Worm (Caenorhabditis elegans): ENCODE results near the gene C42C1.3.

C42C1.3 gene

DNA sequence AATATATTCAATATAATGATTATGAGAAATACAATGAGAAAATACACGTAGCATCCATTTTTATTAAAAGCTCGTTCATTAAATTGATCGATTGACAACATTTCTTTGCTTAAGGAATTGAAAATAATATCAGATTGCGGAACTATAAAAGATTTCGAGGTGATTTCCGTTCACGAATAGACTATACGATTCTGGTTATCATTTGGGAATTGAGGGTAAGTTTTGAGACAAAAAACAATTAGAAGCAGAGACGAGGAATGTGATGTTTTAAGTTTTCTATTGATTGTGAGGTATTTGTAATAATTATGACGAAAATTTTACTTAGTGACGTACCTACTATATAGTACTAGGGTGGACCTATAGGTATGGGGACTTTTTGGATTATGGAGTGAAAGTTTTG lies 31.4 kb downstream of the C42C1.3 start, which contains the start of gene sre-19 (continued):
- no peak for TF ChIP-seq mxl-2 (GFP tag; conservative IDR thresholded peaks at IDR 0.05)
- TF ChIP-seq vab-7 (GFP tag; IDR thresholded peaks at IDR 0.05): no peak

ce11 chrIV:12236011-12236410 lies 34.3 kb downstream of the C42C1.3 start, which contains the start of gene sre-16:
sre-16 (minus strand) TSS chrIV:12236111.
- TF ChIP-seq ctbp-1 (GFP tag; IDR thresholded peaks at IDR 0.05) (no peak), snpc-4 (tag; optimal IDR thresholded peaks at IDR 0.05) (no peak), nhr-25 (tag; optimal IDR thresholded peaks at IDR 0.05; ENCODE audit: borderline replicate concordance, insufficient read depth) (no peak), daf-8 (GFP tag; IDR thresholded peaks at IDR 0.05) (no peak), daf-16 (GFP tag; optimal IDR thresholded peaks at IDR 0.05) (no peak), daf-16 (tag; optimal IDR thresholded peaks at IDR 0.05) (no peak), mxl-3 (GFP tag; optimal IDR thresholded peaks at IDR 0.05) (no peak)

DNA sequence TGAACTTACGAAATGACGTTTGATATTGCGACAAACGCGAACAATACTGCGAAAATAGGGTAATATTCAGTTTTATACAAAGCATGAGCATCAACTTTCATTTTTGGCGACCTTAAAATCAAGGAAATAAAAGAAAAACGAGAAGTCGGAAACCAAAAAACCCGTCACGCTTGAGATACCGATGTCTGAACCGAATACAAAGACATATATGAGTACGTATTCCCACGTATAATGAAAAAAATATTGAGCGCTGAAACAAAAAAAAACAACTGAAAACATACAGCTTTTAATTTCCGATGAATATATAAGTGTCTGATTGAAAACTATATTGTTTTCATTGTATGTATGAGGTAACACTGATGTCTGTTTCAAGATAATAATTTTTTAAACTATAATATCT lies 40.6 kb downstream of the C42C1.3 start, which contains the start of gene sre-18:
sre-18 (minus strand) TSS at position 101 of the 400 bp plus-strand sequence.
- TF ChIP-seq ceh-82 (tag; optimal IDR thresholded peaks at IDR 0.05) (no peak), pqm-1 (tag; optimal IDR thresholded peaks at IDR 0.05) (no peak), nhr-10 (tag; optimal IDR thresholded peaks at IDR 0.05) (no peak), zip-2 (tag; optimal IDR thresholded peaks at IDR 0.05) (no peak), nhr-42 (GFP tag; IDR thresholded peaks at IDR 0.05) (no peak), F49E8.2 (tag; optimal IDR thresholded peaks at IDR 0.05; ENCODE audit: borderline replicate concordance) (no peak), mxl-3 (GFP tag; optimal IDR thresholded peaks at IDR 0.05) (no peak), snpc-1.2 (GFP tag; IDR thresholded peaks at IDR 0.05) (no peak), dpl-1 (GFP tag; optimal IDR thresholded peaks at IDR 0.05) (no peak), zfp-3 (GFP tag; conservative IDR thresholded peaks at IDR 0.05) (no peak), tra-1 (GFP tag; IDR thresholded peaks at IDR 0.05) (no peak), daf-12 (tag; optimal IDR thresholded peaks at IDR 0.05) (no peak), dmd-9 (GFP tag; IDR thresholded peaks at IDR 0.05) (no peak), hlh-11 (tag; optimal IDR thresholded peaks at IDR 0.05) (no peak), ceh-20 (GFP tag; IDR thresholded peaks at IDR 0.05) (no peak), F37D6.2 (tag; optimal IDR thresholded peaks at IDR 0.05) (no peak), php-3 (GFP tag; IDR thresholded peaks at IDR 0.05) (no peak), ceh-32 (tag; optimal IDR thresholded peaks at IDR 0.05; ENCODE audit: poor library complexity) (no peak), ces-1 (GFP tag; optimal IDR thresholded peaks at IDR 0.05) (no peak)

DNA sequence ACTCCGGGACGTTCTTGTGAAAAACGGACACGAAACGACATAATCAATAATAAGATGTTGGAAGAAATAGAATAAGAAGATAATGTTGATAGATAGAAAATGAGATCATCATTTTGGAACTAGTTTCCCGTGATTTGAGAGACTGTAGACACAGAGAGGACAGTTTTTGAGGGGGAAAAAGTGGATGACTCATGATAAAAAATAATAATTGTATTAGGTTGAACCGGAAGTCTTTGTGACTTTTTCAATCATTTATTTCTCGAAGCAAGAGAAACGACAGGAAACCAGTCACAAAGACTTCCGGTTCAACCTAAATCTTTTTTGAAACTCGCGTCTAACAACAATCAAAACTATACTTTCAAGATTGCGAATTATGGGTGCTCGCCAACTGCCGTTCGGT lies 43.3 kb downstream of the C42C1.3 start, which contains the start of gene mlt-3:
mlt-3 (minus strand) TSS at position 101 of the 400 bp plus-strand sequence.
- TF ChIP-seq D1046.2 (GFP tag; IDR thresholded peaks at IDR 0.05) (no peak), R02D3.7 (tag; optimal IDR thresholded peaks at IDR 0.05) (no peak), Y48G9A.11 (GFP tag; IDR thresholded peaks at IDR 0.05) (no peak)

All from whole organism, L4 larva.